Fruit fly (Drosophila melanogaster) whole organism, embryonic: ENCODE results near the gene Gart.

Experiments used
- Bteb2 ChIP-seq: fragments of 200-800 bp; sonication (Bioruptor generic); optimal IDR thresholded peaks from 2 replicates; lab custom pipeline; 2016; ENCODE audit warnings: missing biosample characterization, missing genetic modification characterization
- CG10565 ChIP-seq: fragments of 200-800 bp; sonication (Bioruptor generic); optimal IDR thresholded peaks from 3 replicates; lab custom pipeline; 2016; ENCODE audit warnings: missing biosample characterization, mild to moderate bottlenecking, missing genetic modification characterization
- CG17361 ChIP-seq: fragments of 200-800 bp; sonication (Bioruptor generic); IDR thresholded peaks from 3 replicates; pipeline ENCODE4 v1.3.6; 2022; ENCODE audit warnings: missing biosample characterization, missing genetic modification characterization
- CG1792 ChIP-seq: fragments of 200-800 bp; sonication (Bioruptor generic); optimal IDR thresholded peaks from 2 replicates; lab custom pipeline; 2016; ENCODE audit warnings: missing biosample characterization, missing genetic modification characterization
- CG18476 ChIP-seq: fragments of 200-800 bp; sonication (Bioruptor generic); optimal IDR thresholded peaks from 2 replicates; lab custom pipeline; 2016; ENCODE audit warnings: missing biosample characterization, mild to moderate bottlenecking, missing genetic modification characterization
- CG2889 ChIP-seq: fragments of 200-800 bp; sonication (Bioruptor generic); IDR thresholded peaks from 3 replicates; pipeline ENCODE4 v1.3.6; 2022; ENCODE audit warnings: missing biosample characterization, missing genetic modification characterization
- CG4617 ChIP-seq: fragments of 200-800 bp; sonication (Bioruptor generic); optimal IDR thresholded peaks from 3 replicates; lab custom pipeline; 2016; ENCODE audit warnings: missing biosample characterization, missing genetic modification characterization, borderline replicate concordance
- CG4707 ChIP-seq: fragments of 200-800 bp; sonication (Bioruptor generic); optimal IDR thresholded peaks from 2 replicates; lab custom pipeline; 2018; ENCODE audit warnings: missing biosample characterization, mild to moderate bottlenecking, missing genetic modification characterization, moderate library complexity
- CG4854 ChIP-seq: fragments of 200-800 bp; sonication (Bioruptor generic); optimal IDR thresholded peaks from 2 replicates; lab custom pipeline; 2016; ENCODE audit warnings: missing biosample characterization, missing genetic modification characterization, inconsistent platforms
- CG5245 ChIP-seq: fragments of 200-800 bp; sonication (Bioruptor generic); optimal IDR thresholded peaks from 3 replicates; lab custom pipeline; 2016; ENCODE audit warnings: missing biosample characterization, missing genetic modification characterization
- CG6254 ChIP-seq: fragments of 200-800 bp; sonication (Bioruptor generic); optimal IDR thresholded peaks from 3 replicates; lab custom pipeline; 2017; ENCODE audit warnings: mild to moderate bottlenecking, missing biosample characterization, missing genetic modification reagents, missing genetic modification characterization
- CG8478 ChIP-seq: fragments of >200 bp; optimal IDR thresholded peaks from 2 replicates; lab custom pipeline; 2018
- D19A ChIP-seq: fragments of 200-800 bp; optimal IDR thresholded peaks from 3 replicates; lab custom pipeline; 2019; ENCODE audit warnings: missing biosample characterization, mild to moderate bottlenecking, missing genetic modification characterization, moderate library complexity
- Dad ChIP-seq: fragments of 200-800 bp; sonication (Bioruptor generic); optimal IDR thresholded peaks from 3 replicates; lab custom pipeline; 2016; ENCODE audit warnings: missing biosample characterization, missing genetic modification characterization
- Dip2 ChIP-seq: fragments of 200-800 bp; sonication (Bioruptor generic); IDR thresholded peaks from 2 replicates; pipeline ENCODE4 v1.3.6; 2022; ENCODE audit warnings: missing biosample characterization, missing genetic modification characterization
- Dref ChIP-seq: fragments of 200-800 bp; sonication (Bioruptor generic); IDR thresholded peaks from 2 replicates; pipeline ENCODE4 v1.3.6; 2022; ENCODE audit warnings: missing biosample characterization, missing genetic modification characterization
- Elba2 ChIP-seq: fragments of 200-800 bp; sonication (Bioruptor generic); optimal IDR thresholded peaks from 3 replicates; lab custom pipeline; 2016; ENCODE audit warnings: missing biosample characterization, missing genetic modification characterization
- Ets65A ChIP-seq: fragments of 200-800 bp; sonication (Bioruptor generic); peaks from one replicate; lab custom pipeline; 2016; ENCODE audit warnings: missing biosample characterization, missing genetic modification characterization
- Gug ChIP-seq: fragments of 200-800 bp; sonication (Bioruptor generic); IDR thresholded peaks from 4 replicates; pipeline ENCODE4 v1.3.6; 2022; ENCODE audit warnings: missing biosample characterization, missing genetic modification characterization
- HLH4C ChIP-seq: fragments of 200-800 bp; sonication (Bioruptor generic); IDR thresholded peaks from 3 replicates; pipeline ENCODE4 v1.3.6; 2022; ENCODE audit warnings: missing biosample characterization, missing genetic modification characterization; ENCODE audit not compliant: partially characterized antibody
- Hand ChIP-seq: fragments of 200-800 bp; sonication (Bioruptor generic); optimal IDR thresholded peaks from 2 replicates; lab custom pipeline; 2017; ENCODE audit warnings: mild to moderate bottlenecking, missing biosample characterization, missing genetic modification reagents, missing genetic modification characterization
- Hey ChIP-seq: fragments of 200-800 bp; sonication (Bioruptor generic); optimal IDR thresholded peaks from 3 replicates; lab custom pipeline; 2018; ENCODE audit warnings: missing biosample characterization, mild to moderate bottlenecking, missing genetic modification characterization
- Hmx ChIP-seq: fragments of 200-800 bp; sonication (Bioruptor generic); optimal IDR thresholded peaks from 2 replicates; lab custom pipeline; 2016; ENCODE audit warnings: missing biosample characterization, missing genetic modification characterization
- Kr ChIP-seq: fragments of 200-800 bp; sonication (Bioruptor generic); optimal IDR thresholded peaks from 2 replicates; lab custom pipeline; 2017; ENCODE audit warnings: missing biosample characterization, mild to moderate bottlenecking, missing genetic modification characterization
- Myb ChIP-seq: fragments of 200-800 bp; sonication (Bioruptor generic); optimal IDR thresholded peaks from 2 replicates; lab custom pipeline; 2016; ENCODE audit warnings: missing biosample characterization, missing genetic modification characterization
- NFAT ChIP-seq: fragments of 200-800 bp; sonication (Bioruptor generic); IDR thresholded peaks from 2 replicates; pipeline ENCODE4 v1.3.6; 2022; ENCODE audit warnings: missing biosample characterization, missing genetic modification characterization
- Neu2 ChIP-seq: fragments of 200-800 bp; sonication (Bioruptor generic); optimal IDR thresholded peaks from 3 replicates; lab custom pipeline; 2016; ENCODE audit warnings: missing biosample characterization, missing genetic modification characterization, borderline replicate concordance
- Oli ChIP-seq: fragments of 200-800 bp; sonication (Bioruptor generic); optimal IDR thresholded peaks from 2 replicates; lab custom pipeline; 2018; ENCODE audit warnings: missing biosample characterization, mild to moderate bottlenecking, missing genetic modification characterization, moderate library complexity
- Side ChIP-seq: fragments of 200-800 bp; sonication (Bioruptor generic); optimal IDR thresholded peaks from 2 replicates; lab custom pipeline; 2016; ENCODE audit warnings: missing biosample characterization, missing genetic modification characterization
- Tbp ChIP-seq: fragments of >200 bp; optimal IDR thresholded peaks from 2 replicates; lab custom pipeline; 2018; ENCODE audit warnings: missing biosample characterization, missing genetic modification characterization
- ara ChIP-seq: fragments of 200-800 bp; sonication (Bioruptor generic); IDR thresholded peaks from 2 replicates; pipeline ENCODE4 v1.3.6; 2022; ENCODE audit warnings: missing biosample characterization, missing genetic modification characterization
- bcd ChIP-seq: fragments of 200-800 bp; sonication (Bioruptor generic); optimal IDR thresholded peaks from 2 replicates; lab custom pipeline; 2017; ENCODE audit warnings: missing biosample characterization, mild to moderate bottlenecking, missing genetic modification characterization
- bsh ChIP-seq, 2 experiments: fragments of 200-800 bp; sonication (Bioruptor generic); optimal IDR thresholded peaks; 2 replicates each; lab custom pipeline; 2017 to 2018; ENCODE audit warnings: mild to moderate bottlenecking in 2 of 2, missing biosample characterization in 2 of 2, missing genetic modification characterization in 2 of 2, moderate library complexity in 1 of 2
- caup ChIP-seq: fragments of 200-800 bp; sonication (Bioruptor generic); optimal IDR thresholded peaks from 3 replicates; lab custom pipeline; 2017; ENCODE audit warnings: missing biosample characterization, mild to moderate bottlenecking, missing genetic modification characterization, moderate library complexity; ENCODE audit not compliant: severe bottlenecking
- ci ChIP-seq: fragments of 200-800 bp; sonication (Bioruptor generic); IDR thresholded peaks from 3 replicates; pipeline ENCODE4 v1.3.6; 2022; ENCODE audit warnings: missing biosample characterization, missing genetic modification characterization
- en ChIP-seq: fragments of 200-800 bp; sonication (Bioruptor generic); optimal IDR thresholded peaks from 2 replicates; lab custom pipeline; 2016; ENCODE audit warnings: missing biosample characterization, missing genetic modification characterization
- fd3F ChIP-seq: fragments of 200-800 bp; sonication (Bioruptor generic); optimal IDR thresholded peaks from 2 replicates; lab custom pipeline; 2018; ENCODE audit warnings: missing biosample characterization, mild to moderate bottlenecking, missing genetic modification characterization, moderate library complexity
- gfzf ChIP-seq: fragments of 200-800 bp; sonication (Bioruptor generic); optimal IDR thresholded peaks from 2 replicates; lab custom pipeline; 2016; ENCODE audit warnings: missing biosample characterization, mild to moderate bottlenecking, missing genetic modification characterization, moderate library complexity
- grau ChIP-seq: fragments of 200-800 bp; optimal IDR thresholded peaks from 3 replicates; lab custom pipeline; 2019; ENCODE audit warnings: missing biosample characterization, mild to moderate bottlenecking, missing genetic modification characterization, moderate library complexity
- hbn ChIP-seq: fragments of 200-800 bp; sonication (Bioruptor generic); IDR thresholded peaks from 2 replicates; pipeline ENCODE4 v1.3.6; 2022; ENCODE audit warnings: missing biosample characterization, missing genetic modification characterization; ENCODE audit not compliant: partially characterized antibody
- hkb ChIP-seq, 2 experiments: fragments of 200-800 bp in 1 of 2; fragments of >200 bp in 1 of 2; sonication (Bioruptor generic) in 1 of 2; IDR thresholded peaks in 1 of 2; optimal IDR thresholded peaks in 1 of 2; 2 replicates each; pipeline versions ENCODE4 v1.3.6 to Lab custom; 2017 to 2022; ENCODE audit warnings: missing biosample characterization in 1 of 2, missing genetic modification characterization in 1 of 2
- jumu ChIP-seq: fragments of 200-800 bp; sonication (Bioruptor generic); optimal IDR thresholded peaks from 3 replicates; lab custom pipeline; 2016; ENCODE audit warnings: missing biosample characterization, missing genetic modification characterization
- lmd ChIP-seq: fragments of 200-800 bp; sonication (Bioruptor generic); IDR thresholded peaks from 2 replicates; pipeline ENCODE4 v1.3.6; 2022; ENCODE audit warnings: missing biosample characterization, missing genetic modification characterization
- maf-S ChIP-seq: fragments of 200-800 bp; sonication (Bioruptor generic); optimal IDR thresholded peaks from 2 replicates; lab custom pipeline; 2016; ENCODE audit warnings: missing biosample characterization, missing genetic modification characterization
- pfk ChIP-seq: fragments of 200-800 bp; sonication (Bioruptor generic); optimal IDR thresholded peaks from 2 replicates; lab custom pipeline; 2018; ENCODE audit warnings: missing biosample characterization, mild to moderate bottlenecking, missing genetic modification characterization, moderate library complexity
- sisA ChIP-seq: fragments of 200-800 bp; sonication (Bioruptor generic); IDR thresholded peaks from 2 replicates; pipeline ENCODE4 v1.3.6; 2022; ENCODE audit warnings: missing biosample characterization, missing genetic modification characterization
- tna ChIP-seq: fragments of 200-800 bp; sonication (Bioruptor generic); IDR thresholded peaks from 2 replicates; pipeline ENCODE4 v1.3.6; 2022; ENCODE audit warnings: missing biosample characterization, missing genetic modification characterization; ENCODE audit not compliant: partially characterized antibody
- unc-4 ChIP-seq: fragments of 200-800 bp; sonication (Bioruptor generic); IDR thresholded peaks from 2 replicates; pipeline ENCODE4 v1.3.6; 2022; ENCODE audit warnings: missing biosample characterization, missing genetic modification characterization; ENCODE audit not compliant: partially characterized antibody
- z ChIP-seq: fragments of 200-800 bp; sonication (Bioruptor generic); IDR thresholded peaks from 3 replicates; pipeline ENCODE4 v1.3.6; 2022; ENCODE audit warnings: missing biosample characterization, missing genetic modification characterization
- zfh2 ChIP-seq: fragments of 200-800 bp; sonication (Bioruptor generic); optimal IDR thresholded peaks from 2 replicates; lab custom pipeline; 2016; ENCODE audit warnings: missing biosample characterization, missing genetic modification characterization

Gart gene

dm6 chr2L:6968013-6968517 is 55.6 kb downstream of the Gart start (continued):
- no peak for TF ChIP-seq Dip2 (GFP tag; lab: Robert Waterston, UW)
- TF ChIP-seq unc-4 (GFP tag; lab: Robert Waterston, UW) = peak; percentile 70
- TF ChIP-seq Myb (GFP tag; lab: Kevin White, UChicago) = peak; percentile 23
- TF ChIP-seq bsh (GFP tag; optimal IDR thresholded peaks at IDR 0.05; lab: Kevin White, UChicago) = peak in 1 of 2 experiments; percentile 68
- TF ChIP-seq maf-S (GFP tag; lab: Kevin White, UChicago) = peak; percentile 9
- TF ChIP-seq hkb (optimal IDR thresholded peaks at IDR 0.05; lab: Kevin White, UChicago) = no peak
- TF ChIP-seq hkb (GFP tag; IDR thresholded peaks at IDR 0.05; lab: Robert Waterston, UW) = peak; percentile 73
- peak; percentile 16 for TF ChIP-seq CG4707
- TF ChIP-seq CG4854 (GFP tag; lab: Kevin White, UChicago) = peak; percentile 30
- TF ChIP-seq CG8478 (lab: Kevin White, UChicago) = no peak
- TF ChIP-seq en = peak; percentile 55
- TF ChIP-seq Oli = peak; percentile 27
- peak; percentile 79 for TF ChIP-seq hbn
- peak; percentile 44 for TF ChIP-seq grau (tag; lab: Kevin White, UChicago)
- TF ChIP-seq Neu2 (GFP tag; lab: Kevin White, UChicago) = no peak
- no peak for TF ChIP-seq Elba2
- TF ChIP-seq Kr (GFP tag; lab: Kevin White, UChicago) = no peak
- TF ChIP-seq Bteb2 (GFP tag; lab: Kevin White, UChicago) = peak; percentile 42
- TF ChIP-seq NFAT (GFP tag; lab: Robert Waterston, UW) = peak; percentile 54
- TF ChIP-seq Ets65A (GFP tag; lab: Kevin White, UChicago) = peak; percentile 89
- no peak; the same call in 1 of the 2 replicates for TF ChIP-seq lmd
- TF ChIP-seq CG10565 (GFP tag; lab: Kevin White, UChicago) = no peak
- no peak for TF ChIP-seq Hand (GFP tag; lab: Kevin White, UChicago)
- TF ChIP-seq CG2889 (GFP tag; lab: Robert Waterston, UW) = peak; percentile 93
- peak; percentile 37 for TF ChIP-seq Side (GFP tag; lab: Kevin White, UChicago)
- TF ChIP-seq tna (GFP tag; lab: Robert Waterston, UW) = peak; percentile 56; the same call in 1 of the 2 replicates
- TF ChIP-seq CG18476 (GFP tag; lab: Kevin White, UChicago) = peak; percentile 12
- peak; percentile 30 for TF ChIP-seq CG4617 (GFP tag; lab: Kevin White, UChicago)
- TF ChIP-seq pfk (GFP tag; lab: Kevin White, UChicago) = no peak
- TF ChIP-seq ara (GFP tag; lab: Robert Waterston, UW) = no peak
- no peak for TF ChIP-seq Hmx (GFP tag; lab: Kevin White, UChicago)
- TF ChIP-seq Tbp (GFP tag; lab: Kevin White, UChicago) = no peak
- peak; percentile 17 for TF ChIP-seq CG6254 (GFP tag; lab: Kevin White, UChicago)
- TF ChIP-seq Dref = peak; percentile 59
- TF ChIP-seq bcd = no peak
- no peak for TF ChIP-seq sisA (GFP tag; lab: Robert Waterston, UW)
- TF ChIP-seq gfzf (GFP tag; lab: Kevin White, UChicago) = peak; percentile 1
- peak; percentile 35 for TF ChIP-seq CG1792 (GFP tag; lab: Kevin White, UChicago)
- TF ChIP-seq Dad = no peak
- TF ChIP-seq HLH4C (GFP tag; lab: Robert Waterston, UW) = peak; percentile 6
- peak; percentile 74; the same call in 1 of the 3 replicates for TF ChIP-seq CG17361
- peak; percentile 51 for TF ChIP-seq caup (GFP tag; lab: Kevin White, UChicago)
- peak; percentile 36 for TF ChIP-seq jumu (GFP tag; lab: Kevin White, UChicago)
- peak; percentile 32 for TF ChIP-seq D19A
- peak; percentile 45 for TF ChIP-seq zfh2 (GFP tag; lab: Kevin White, UChicago)
- TF ChIP-seq z = 0 out of 3 replicates have a peak, but pooled peaks have one; percentile 6
- peak; percentile 81 for TF ChIP-seq ci
- TF ChIP-seq Hey (tag; lab: Kevin White, UChicago) = no peak
- TF ChIP-seq Gug (GFP tag; lab: Robert Waterston, UW) = peak; percentile 67
- TF ChIP-seq fd3F (GFP tag; lab: Kevin White, UChicago) = no peak
- TF ChIP-seq CG5245 = peak; percentile 26
